Worm (Caenorhabditis elegans) whole organism, early embryonic: ENCODE results near the gene F22E12.3.

Experiments
- B0310.2 ChIP-seq: sonication (generic microtip); optimal IDR thresholded peaks from 2 replicates; lab custom pipeline; 2016; ENCODE audit warnings: mild to moderate bottlenecking, missing genetic modification characterization, missing compliant biosample characterization
- F13C5.2 ChIP-seq: sonication (generic microtip); optimal IDR thresholded peaks from 2 replicates; lab custom pipeline; 2017; ENCODE audit warnings: mild to moderate bottlenecking, missing genetic modification characterization, inconsistent platforms, missing compliant biosample characterization
- aly-1 ChIP-seq: sonication (generic microtip); optimal IDR thresholded peaks from 2 replicates; lab custom pipeline; 2016; ENCODE audit warnings: missing genetic modification characterization, missing compliant biosample characterization
- ama-1 ChIP-seq: fragments of 150-350 bp; optimal IDR thresholded peaks from 2 replicates; lab custom pipeline; 2014
- ceh-13 ChIP-seq: fragments of 200-800 bp; sonication (Bioruptor generic); optimal IDR thresholded peaks from 2 replicates; lab custom pipeline; 2018; ENCODE audit warnings: mild to moderate bottlenecking, missing genetic modification characterization, missing compliant biosample characterization
- ceh-36 ChIP-seq: sonication (generic microtip); optimal IDR thresholded peaks from 2 replicates; lab custom pipeline; 2016; ENCODE audit warnings: missing genetic modification characterization, inconsistent platforms, missing compliant biosample characterization
- ets-7 ChIP-seq: sonication (generic microtip); optimal IDR thresholded peaks from 2 replicates; lab custom pipeline; 2016; ENCODE audit warnings: missing genotype, missing genetic modification characterization, missing compliant biosample characterization
- flt-1 ChIP-seq: fragments of 200-800 bp; sonication (Bioruptor generic); IDR thresholded peaks from 2 replicates; pipeline ENCODE4 v1.3.6; 2022; ENCODE audit warnings: missing genetic modification characterization, missing compliant biosample characterization
- hmbx-1 ChIP-seq: sonication (generic microtip); optimal IDR thresholded peaks from 2 replicates; lab custom pipeline; 2016; ENCODE audit warnings: mild to moderate bottlenecking, missing genetic modification characterization, missing compliant biosample characterization
- hmg-4 ChIP-seq: fragments of 200-800 bp; sonication (Bioruptor generic); optimal IDR thresholded peaks from 2 replicates; lab custom pipeline; 2018; ENCODE audit warnings: mild to moderate bottlenecking, missing genetic modification characterization, missing compliant biosample characterization
- hnd-1 ChIP-seq: sonication (generic microtip); optimal IDR thresholded peaks from 2 replicates; lab custom pipeline; 2016; ENCODE audit warnings: missing genetic modification characterization, missing compliant biosample characterization
- pes-1 ChIP-seq: fragments of 200-800 bp; sonication (Bioruptor generic); IDR thresholded peaks from 2 replicates; pipeline ENCODE4 v1.3.6; 2022; ENCODE audit warnings: missing genetic modification reagents, missing genetic modification characterization, missing compliant biosample characterization
- scrt-1 ChIP-seq: fragments of 200-800 bp; sonication (Bioruptor generic); IDR thresholded peaks from 2 replicates; pipeline ENCODE4 v1.3.6; 2022; ENCODE audit warnings: missing genetic modification characterization, missing compliant biosample characterization
- sea-1 ChIP-seq: fragments of 200-800 bp; sonication (Bioruptor generic); conservative IDR thresholded peaks from 2 replicates; pipeline ENCODE4 v1.3.6; 2022; ENCODE audit warnings: missing genetic modification characterization, missing compliant biosample characterization
- tbx-11 ChIP-seq: fragments of 200-800 bp; sonication (Bioruptor generic); IDR thresholded peaks from 2 replicates; pipeline ENCODE4 v1.3.6; 2022; ENCODE audit warnings: missing genetic modification characterization, missing compliant biosample characterization
- tbx-37 ChIP-seq: fragments of 200-800 bp; sonication (Bioruptor generic); conservative IDR thresholded peaks from 2 replicates; pipeline ENCODE4 v1.3.6; 2022; ENCODE audit warnings: missing genetic modification reagents, missing genetic modification characterization, missing compliant biosample characterization
- tra-4 ChIP-seq: sonication (generic microtip); optimal IDR thresholded peaks from 2 replicates; lab custom pipeline; 2017; ENCODE audit warnings: missing genetic modification characterization, missing compliant biosample characterization

Gene F22E12.3

DNA sequence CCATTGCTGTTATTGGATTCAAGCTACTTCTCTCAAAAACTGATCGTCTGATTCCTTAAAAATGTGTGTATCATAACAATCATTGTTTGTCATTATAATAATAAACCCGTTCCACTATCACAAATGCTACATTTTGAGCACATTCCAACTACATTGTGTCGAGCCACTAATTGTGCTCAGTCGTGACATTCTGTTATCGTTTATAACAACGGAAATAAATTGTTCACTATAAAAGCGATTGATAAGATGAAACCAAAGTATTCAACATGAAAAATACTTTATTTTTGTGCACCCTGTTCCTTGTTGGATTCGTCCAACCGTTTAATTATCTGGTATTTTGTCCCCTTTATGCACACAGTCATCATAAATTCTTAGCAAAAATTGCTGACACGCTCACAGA, 30.0 kb upstream of the F22E12.3 start, which contains the start of gene ugt-33:
Gene ugt-33, plus strand, starts transcription at position 260 of the 400 bp plus-strand sequence.
- TF ChIP-seq F13C5.2 (tag; lab: Kevin White, UChicago) (no peak), scrt-1 (no peak), ama-1 (lab: Kevin White, UChicago) (no peak), flt-1 (GFP tag; lab: Robert Waterston, UW) (no peak), ceh-13 (GFP tag; lab: Kevin White, UChicago) (no peak), ets-7 (tag; lab: Kevin White, UChicago) (no peak), hmg-4 (no peak)

DNA sequence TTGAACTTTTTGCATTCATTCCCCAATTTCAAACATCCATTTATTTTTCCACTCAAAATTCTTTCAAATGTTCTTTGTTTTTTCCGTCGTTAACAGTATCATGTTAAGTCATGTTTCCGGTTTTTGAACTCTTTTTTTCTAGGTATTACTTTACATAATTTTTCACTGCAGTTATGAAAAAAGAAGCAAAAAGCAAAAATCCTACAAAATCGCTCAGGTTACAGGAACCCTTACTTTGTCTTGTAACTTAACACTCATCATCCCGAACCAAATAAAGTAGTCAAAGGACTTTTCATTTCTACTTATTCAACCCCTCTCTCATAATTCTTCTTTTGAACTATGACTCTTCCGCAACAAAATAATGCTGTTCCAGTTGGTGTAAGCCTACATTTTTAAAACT, 28.3 kb upstream of the F22E12.3 start, which contains the start of gene aqp-5:
Gene aqp-5, plus strand, starts transcription at position 301 of the 400 bp plus-strand sequence.
- TF ChIP-seq F13C5.2 (tag; lab: Kevin White, UChicago) (no peak), pes-1 (GFP tag; lab: Robert Waterston, UW) (no peak), ama-1 (lab: Kevin White, UChicago) (no peak), ceh-13 (GFP tag; lab: Kevin White, UChicago) (no peak), B0310.2 (no peak), aly-1 (no peak)

DNA sequence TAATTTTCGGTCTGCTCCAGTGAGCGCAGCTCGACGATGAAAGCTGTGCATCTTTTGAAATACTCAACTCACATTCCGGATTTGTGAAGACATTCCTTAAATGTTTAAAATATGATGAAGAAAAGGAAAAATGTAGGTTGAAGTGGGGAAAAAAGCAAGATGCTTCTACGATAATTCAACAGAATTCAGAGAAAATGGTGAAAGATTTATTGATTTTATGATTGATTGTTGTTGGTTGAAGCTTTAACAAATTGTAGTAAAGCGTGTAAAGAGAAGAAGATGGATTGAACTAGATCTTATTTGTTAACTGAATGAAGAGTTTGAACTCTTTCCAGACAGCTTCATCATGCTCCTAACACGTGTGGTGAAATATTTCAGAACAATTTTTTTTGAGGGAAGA, 26.8 kb upstream of the F22E12.3 start, which contains the start of gene ncx-5:
Gene ncx-5, minus strand, starts transcription at position 101 of the 400 bp plus-strand sequence.
- TF ChIP-seq tra-4 (tag; lab: Kevin White, UChicago) = no peak
- no peak for TF ChIP-seq sea-1 (GFP tag; lab: Robert Waterston, UW)
- TF ChIP-seq hnd-1 (tag; lab: Kevin White, UChicago) = no peak
- TF ChIP-seq tbx-37 = no peak
- TF ChIP-seq ceh-13 (GFP tag; lab: Kevin White, UChicago) = no peak
- no peak for TF ChIP-seq B0310.2
- no peak for TF ChIP-seq flt-1 (GFP tag; lab: Robert Waterston, UW)
- TF ChIP-seq aly-1 = no peak
- TF ChIP-seq hmbx-1 (tag; lab: Kevin White, UChicago) = no peak
- TF ChIP-seq pes-1 (GFP tag; lab: Robert Waterston, UW) = no peak
- TF ChIP-seq scrt-1 = no peak
- TF ChIP-seq ceh-36 (tag; lab: Kevin White, UChicago) = no peak
- TF ChIP-seq ama-1 (lab: Kevin White, UChicago) = no peak
- TF ChIP-seq ets-7 (tag; lab: Kevin White, UChicago) = no peak
- TF ChIP-seq F13C5.2 (tag; lab: Kevin White, UChicago) = no peak

DNA sequence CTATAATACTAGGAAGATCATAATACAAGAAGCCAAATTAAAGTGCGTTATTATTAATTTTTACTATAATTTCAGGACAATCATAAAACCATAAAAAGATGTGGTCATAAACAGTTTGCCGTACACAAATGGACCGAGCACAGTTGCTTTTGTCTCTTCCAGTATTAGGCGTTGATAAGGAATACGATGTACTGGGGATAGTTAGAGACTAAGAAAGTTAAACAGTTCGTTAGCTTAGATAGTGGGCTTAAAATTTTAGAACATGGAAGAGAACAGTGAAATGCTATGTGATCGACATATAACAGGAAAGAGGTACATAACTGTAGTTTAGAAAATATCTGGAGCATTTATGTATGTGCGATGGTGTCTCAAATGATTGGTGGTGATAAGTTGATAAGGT, 22.2 kb upstream of the F22E12.3 start:
- no peak for TF ChIP-seq hmg-4
- no peak for TF ChIP-seq scrt-1
- TF ChIP-seq ceh-36 (tag; lab: Kevin White, UChicago) = no peak
- TF ChIP-seq tra-4 (tag; lab: Kevin White, UChicago) = no peak
- no peak for TF ChIP-seq ama-1 (lab: Kevin White, UChicago)
- TF ChIP-seq ets-7 (tag; lab: Kevin White, UChicago) = no peak

DNA sequence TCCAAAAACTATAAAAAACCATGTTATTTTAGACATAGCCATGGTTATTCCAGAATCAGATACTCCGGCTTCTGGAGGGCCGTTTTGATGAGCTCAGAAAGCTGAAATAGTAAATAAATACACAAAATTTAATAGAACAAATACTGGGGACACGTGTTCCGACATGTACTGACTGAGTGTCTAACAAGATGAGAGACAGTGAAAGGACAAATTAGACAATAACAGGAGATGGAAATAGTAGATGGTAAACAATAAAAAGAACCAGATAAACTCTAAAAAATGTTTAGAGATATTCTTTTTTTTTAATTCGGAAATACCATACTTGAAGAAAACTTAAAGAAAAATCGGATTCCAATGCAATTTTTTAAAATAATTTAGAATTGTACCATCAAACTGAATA, 21.5 kb upstream of the F22E12.3 start, which contains the start of gene Y32F6B.1:
Gene Y32F6B.1, minus strand, starts transcription at position 101 of the 400 bp plus-strand sequence.
- TF ChIP-seq hmbx-1 (tag; lab: Kevin White, UChicago) (no peak), tbx-37 (no peak)

DNA sequence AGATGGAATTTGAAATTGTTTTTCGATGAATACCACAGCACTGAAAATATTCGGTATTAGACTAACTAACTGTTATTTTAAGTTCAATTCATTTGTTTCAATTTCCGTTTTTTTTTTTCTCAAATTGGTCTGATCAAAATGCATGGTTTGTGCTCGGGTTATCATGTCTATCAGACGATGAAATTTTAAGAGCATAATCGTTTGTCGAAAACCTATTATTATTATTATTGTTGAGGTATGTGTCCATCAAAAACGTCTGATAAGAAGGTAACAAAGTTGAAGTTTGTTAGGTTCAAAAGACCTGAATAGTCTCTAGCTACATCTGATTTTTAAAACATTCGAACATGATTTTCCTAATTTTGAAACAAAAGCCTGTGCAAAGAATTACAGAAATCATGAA, 20.8 kb upstream of the F22E12.3 start:
- TF ChIP-seq scrt-1 (no peak), hmg-4 (no peak), hmbx-1 (tag; lab: Kevin White, UChicago) (no peak), B0310.2 (no peak), tra-4 (tag; lab: Kevin White, UChicago) (no peak), ceh-13 (GFP tag; lab: Kevin White, UChicago) (no peak), tbx-11 (GFP tag; lab: Robert Waterston, UW) (no peak), F13C5.2 (tag; lab: Kevin White, UChicago) (no peak), flt-1 (GFP tag; lab: Robert Waterston, UW) (no peak), ets-7 (tag; lab: Kevin White, UChicago) (no peak), tbx-37 (no peak), hnd-1 (tag; lab: Kevin White, UChicago) (no peak), ama-1 (lab: Kevin White, UChicago) (no peak), ceh-36 (tag; lab: Kevin White, UChicago) (no peak), aly-1 (no peak), pes-1 (GFP tag; lab: Robert Waterston, UW) (no peak)

DNA sequence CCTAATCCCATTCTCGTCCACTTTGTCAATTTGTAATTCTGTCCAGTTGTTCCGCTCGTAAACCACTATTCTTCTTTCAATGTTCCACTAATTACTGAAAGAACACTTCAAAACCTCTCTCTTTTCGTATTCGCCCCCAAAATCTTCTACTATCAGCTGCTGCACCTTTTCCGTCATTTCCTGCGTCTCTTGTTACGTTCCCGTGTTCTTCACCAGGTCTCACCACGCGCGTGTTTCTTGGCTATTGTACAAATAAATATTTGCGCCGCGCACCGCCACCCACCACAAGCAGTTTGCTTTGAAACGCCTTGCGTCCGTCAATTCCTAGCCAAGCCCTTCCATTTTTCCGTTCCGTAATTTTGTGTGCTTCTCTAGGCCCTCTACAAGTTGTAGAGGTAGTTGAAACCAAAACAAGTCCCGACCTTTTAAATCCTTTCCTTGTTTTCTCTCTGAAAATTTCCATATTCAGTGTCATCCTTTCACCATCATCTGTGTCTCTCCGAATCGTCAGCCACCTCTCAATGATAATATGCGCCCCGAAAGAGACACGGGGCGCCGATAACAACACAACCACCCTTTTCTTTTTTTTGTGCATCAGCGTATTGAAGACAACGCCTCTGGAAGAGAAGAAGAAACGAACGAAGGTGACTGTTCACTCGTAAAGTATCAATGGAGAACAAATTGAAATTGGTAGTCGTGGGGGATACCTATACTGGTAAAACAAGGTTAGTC, 15.1 kb upstream of the F22E12.3 start, which contains the start of the genes crp-1 and Y32F6B.9:
Gene crp-1, plus strand, starts transcription at position 468 of the 732 bp plus-strand sequence.
Gene Y32F6B.9, plus strand, starts transcription at position 603 of the 732 bp plus-strand sequence.
- TF ChIP-seq hnd-1 (tag; lab: Kevin White, UChicago) (no peak), tra-4 (tag; lab: Kevin White, UChicago) (no peak), hmg-4 (no peak), ceh-36 (tag; lab: Kevin White, UChicago) (no peak), aly-1 (no peak), sea-1 (GFP tag; lab: Robert Waterston, UW) (no peak), B0310.2 (no peak), tbx-11 (GFP tag; lab: Robert Waterston, UW) (no peak), tbx-37 (no peak), flt-1 (GFP tag; lab: Robert Waterston, UW) (no peak), ets-7 (tag; lab: Kevin White, UChicago) (no peak), pes-1 (GFP tag; lab: Robert Waterston, UW) (no peak), ama-1 (lab: Kevin White, UChicago) (no peak), F13C5.2 (tag; lab: Kevin White, UChicago) (no peak), hmbx-1 (tag; lab: Kevin White, UChicago) (no peak), ceh-13 (GFP tag; lab: Kevin White, UChicago) (no peak), scrt-1 (no peak)
